Worm (Caenorhabditis elegans): ENCODE results near the gene C55A1.11.
"Not testable (repeated sequence)": the region's sequence is repeated elsewhere in the genome, so short reads cannot be mapped to it uniquely, and the experiment has no call there.

ce11 chrV:15643192-15643591 lies 17.5 kb downstream of the C55A1.11 start, which contains the start of gene C55A1.4:
- not testable (repeated sequence) for TF ChIP-seq ztf-3 (GFP tag; optimal IDR thresholded peaks at IDR 0.05); nhr-120 (GFP tag; IDR thresholded peaks at IDR 0.05); egl-18 (GFP tag; IDR thresholded peaks at IDR 0.05); unc-130 (GFP tag; optimal IDR thresholded peaks at IDR 0.05)
